Worm (Caenorhabditis elegans) whole organism, L4 larva: ENCODE results near the gene srlf-36.

Experiments used
- F10B5.3 ChIP-seq: sonication (generic microtip); optimal IDR thresholded peaks from 2 replicates; lab custom pipeline; 2016; ENCODE audit warnings: mild to moderate bottlenecking, missing genetic modification characterization, missing compliant biosample characterization
- F37D6.2 ChIP-seq: sonication (generic microtip); optimal IDR thresholded peaks from 2 replicates; lab custom pipeline; 2016; ENCODE audit warnings: mild to moderate bottlenecking, missing genetic modification characterization, missing compliant biosample characterization
- T20F7.1 ChIP-seq: fragments of 200-800 bp; sonication (Bioruptor generic); optimal IDR thresholded peaks from 2 replicates; lab custom pipeline; 2018; ENCODE audit warnings: mild to moderate bottlenecking, missing genetic modification characterization, missing compliant biosample characterization
- Y105C5A.15 ChIP-seq: fragments of 200-800 bp; sonication (Bioruptor generic); IDR thresholded peaks from 2 replicates; pipeline ENCODE4 v1.3.6; 2022; ENCODE audit warnings: missing genetic modification characterization, missing compliant biosample characterization
- ZK337.2 ChIP-seq: fragments of 200-800 bp; sonication (Bioruptor generic); IDR thresholded peaks from 2 replicates; pipeline ENCODE4 v1.3.6; 2022; ENCODE audit warnings: missing genetic modification reagents, missing genetic modification characterization, missing compliant biosample characterization
- aha-1 ChIP-seq: fragments of 150-350 bp; peaks from one replicate; lab custom pipeline; 2014; ENCODE audit warnings: missing biosample characterization, missing genetic modification characterization
- arid-1 ChIP-seq: fragments of 200-800 bp; sonication (Bioruptor generic); conservative IDR thresholded peaks from 2 replicates; pipeline ENCODE4 v1.3.6; 2022; ENCODE audit warnings: missing genetic modification reagents, missing genetic modification characterization, missing compliant biosample characterization
- attf-4 ChIP-seq: sonication (generic microtip); optimal IDR thresholded peaks from 3 replicates; lab custom pipeline; 2017; ENCODE audit warnings: missing biosample characterization, missing genetic modification characterization
- ceh-20 ChIP-seq: fragments of 200-800 bp; sonication (Bioruptor generic); IDR thresholded peaks from 2 replicates; pipeline ENCODE4 v1.3.6; 2022; ENCODE audit warnings: missing genetic modification reagents, missing genetic modification characterization, missing compliant biosample characterization
- ceh-32 ChIP-seq: sonication (generic microtip); optimal IDR thresholded peaks from 2 replicates; lab custom pipeline; 2016; ENCODE audit warnings: mild to moderate bottlenecking, missing genetic modification characterization, missing compliant biosample characterization; ENCODE audit not compliant: poor library complexity
- cey-2 ChIP-seq: sonication (generic microtip); optimal IDR thresholded peaks from 3 replicates; lab custom pipeline; 2017; ENCODE audit warnings: missing genetic modification characterization, mild to moderate bottlenecking, missing compliant biosample characterization, antibody characterized with exemption, borderline replicate concordance; ENCODE audit not compliant: insufficient read depth
- daf-19 ChIP-seq: fragments of 200-800 bp; sonication (Bioruptor generic); conservative IDR thresholded peaks from 2 replicates; pipeline ENCODE4 v1.3.6; 2022; ENCODE audit warnings: missing genetic modification characterization, missing compliant biosample characterization
- dmd-9 ChIP-seq: fragments of 200-800 bp; sonication (Bioruptor generic); IDR thresholded peaks from 2 replicates; pipeline ENCODE4 v1.3.6; 2022; ENCODE audit warnings: missing genetic modification reagents, missing genetic modification characterization, missing compliant biosample characterization
- dpl-1 ChIP-seq: fragments of 150-350 bp; optimal IDR thresholded peaks from 2 replicates; lab custom pipeline; 2014; ENCODE audit warnings: missing biosample characterization, missing genetic modification reagents, missing genetic modification characterization
- duxl-1 ChIP-seq: sonication (generic microtip); optimal IDR thresholded peaks from 2 replicates; lab custom pipeline; 2016; ENCODE audit warnings: mild to moderate bottlenecking, missing genetic modification characterization, moderate library complexity, missing compliant biosample characterization; ENCODE audit not compliant: poor library complexity
- fkh-10 ChIP-seq: fragments of 150-350 bp; optimal IDR thresholded peaks from 2 replicates; lab custom pipeline; 2014; ENCODE audit warnings: missing biosample characterization, missing genetic modification reagents, missing genetic modification characterization
- fos-1 ChIP-seq: fragments of 150-350 bp; optimal IDR thresholded peaks from 2 replicates; lab custom pipeline; 2014; ENCODE audit warnings: missing biosample characterization, missing genetic modification characterization
- hif-1 ChIP-seq, 2 experiments: sonication (generic microtip); optimal IDR thresholded peaks; 2 replicates each; lab custom pipeline; 2016 to 2017; ENCODE audit warnings: missing compliant biosample characterization in 2 of 2, missing genetic modification characterization in 2 of 2, missing genetic modification reagents in 2 of 2, missing genotype in 2 of 2, mild to moderate bottlenecking in 1 of 2
- hlh-11 ChIP-seq: fragments of 200-800 bp; sonication (Bioruptor generic); optimal IDR thresholded peaks from 2 replicates; lab custom pipeline; 2018; ENCODE audit warnings: mild to moderate bottlenecking, missing genetic modification characterization, missing compliant biosample characterization
- hlh-30 ChIP-seq: sonication (generic microtip); optimal IDR thresholded peaks from 2 replicates; lab custom pipeline; 2017; ENCODE audit warnings: antibody characterized with exemption, mild to moderate bottlenecking, missing genetic modification characterization, missing compliant biosample characterization; ENCODE audit not compliant: insufficient read depth
- hmg-1.1 ChIP-seq: fragments of 200-800 bp; sonication (Bioruptor generic); IDR thresholded peaks from 2 replicates; pipeline ENCODE4 v1.3.6; 2022; ENCODE audit warnings: missing genetic modification reagents, missing genetic modification characterization, missing compliant biosample characterization
- lim-7 ChIP-seq: fragments of 200-800 bp; sonication (Bioruptor generic); IDR thresholded peaks from 2 replicates; pipeline ENCODE4 v1.3.6; 2022; ENCODE audit warnings: missing genetic modification characterization, missing compliant biosample characterization
- lin-15B ChIP-seq: fragments of 150-350 bp; sonication (generic microtip); optimal IDR thresholded peaks from 3 replicates; lab custom pipeline; 2014; ENCODE audit warnings: missing biosample characterization, missing genetic modification characterization
- lin-29 ChIP-seq: fragments of 200-800 bp; sonication (Bioruptor generic); IDR thresholded peaks from 2 replicates; pipeline ENCODE4 v1.3.6; 2022; ENCODE audit warnings: missing genetic modification reagents, missing genetic modification characterization, missing compliant biosample characterization
- lir-3 ChIP-seq: sonication (generic microtip); optimal IDR thresholded peaks from 2 replicates; lab custom pipeline; 2016; ENCODE audit warnings: mild to moderate bottlenecking, missing genetic modification characterization, missing compliant biosample characterization
- lsy-2 ChIP-seq, 2 experiments: fragments of 150-350 bp in 1 of 2; sonication (generic microtip) in 1 of 2; optimal IDR thresholded peaks; 2 replicates each; lab custom pipeline; 2014 to 2017; ENCODE audit warnings: missing biosample characterization in 2 of 2, missing genetic modification characterization in 2 of 2
- madf-9 ChIP-seq: fragments of 200-800 bp; sonication (Bioruptor generic); conservative IDR thresholded peaks from 2 replicates; pipeline ENCODE4 v1.3.6; 2022; ENCODE audit warnings: missing genetic modification reagents, missing genetic modification characterization, missing compliant biosample characterization
- mdt-29 ChIP-seq: fragments of 200-800 bp; sonication (Bioruptor generic); IDR thresholded peaks from 2 replicates; pipeline ENCODE4 v1.3.6; 2022; ENCODE audit warnings: missing genetic modification reagents, missing genetic modification characterization, missing compliant biosample characterization
- mep-1 ChIP-seq: fragments of 150-350 bp; sonication (generic microtip); optimal IDR thresholded peaks from 3 replicates; lab custom pipeline; 2014; ENCODE audit warnings: missing biosample characterization, missing genetic modification characterization
- mes-2 ChIP-seq: sonication (generic microtip); optimal IDR thresholded peaks from 2 replicates; lab custom pipeline; 2016; ENCODE audit warnings: missing genotype, mild to moderate bottlenecking, missing genetic modification characterization, missing compliant biosample characterization; ENCODE audit not compliant: poor library complexity, severe bottlenecking
- nhr-10 ChIP-seq: fragments of 150-350 bp; optimal IDR thresholded peaks from 2 replicates; lab custom pipeline; 2014; ENCODE audit warnings: missing biosample characterization, missing genetic modification characterization
- nhr-102 ChIP-seq: sonication (generic microtip); optimal IDR thresholded peaks from 2 replicates; lab custom pipeline; 2016; ENCODE audit warnings: mild to moderate bottlenecking, missing genetic modification characterization, moderate library complexity, missing compliant biosample characterization
- nhr-11 ChIP-seq: fragments of 150-350 bp; optimal IDR thresholded peaks from 2 replicates; lab custom pipeline; 2014; ENCODE audit warnings: missing biosample characterization, missing genetic modification characterization
- nhr-111 ChIP-seq: fragments of 200-800 bp; sonication (Bioruptor generic); optimal IDR thresholded peaks from 2 replicates; lab custom pipeline; 2018; ENCODE audit warnings: mild to moderate bottlenecking, missing genetic modification characterization, missing compliant biosample characterization
- nhr-42 ChIP-seq: fragments of 200-800 bp; sonication (Bioruptor generic); IDR thresholded peaks from 2 replicates; pipeline ENCODE4 v1.3.6; 2022; ENCODE audit warnings: missing genetic modification characterization, missing compliant biosample characterization
- nhr-6 ChIP-seq: fragments of 150-350 bp; optimal IDR thresholded peaks from 2 replicates; lab custom pipeline; 2014; ENCODE audit warnings: missing biosample characterization, missing genetic modification characterization
- nhr-76 ChIP-seq: fragments of 150-350 bp; optimal IDR thresholded peaks from 2 replicates; lab custom pipeline; 2014; ENCODE audit warnings: missing biosample characterization, missing genetic modification characterization
- php-3 ChIP-seq: fragments of 200-800 bp; sonication (Bioruptor generic); IDR thresholded peaks from 2 replicates; pipeline ENCODE4 v1.3.6; 2022; ENCODE audit warnings: missing genetic modification reagents, missing genetic modification characterization, missing compliant biosample characterization
- pqm-1 ChIP-seq: sonication (generic microtip); optimal IDR thresholded peaks from 2 replicates; lab custom pipeline; 2017; ENCODE audit warnings: missing biosample characterization, missing genetic modification characterization
- rbr-2 ChIP-seq: sonication (generic microtip); optimal IDR thresholded peaks from 2 replicates; lab custom pipeline; 2016; ENCODE audit warnings: missing genotype, missing genetic modification characterization, missing compliant biosample characterization
- set-16 ChIP-seq: fragments of 200-800 bp; sonication (Bioruptor generic); IDR thresholded peaks from 2 replicates; pipeline ENCODE4 v1.3.6; 2022; ENCODE audit warnings: missing genetic modification reagents, missing genetic modification characterization, missing compliant biosample characterization
- snpc-4 ChIP-seq: fragments of 150-350 bp; optimal IDR thresholded peaks from 2 replicates; lab custom pipeline; 2014; ENCODE audit warnings: missing biosample characterization, missing genetic modification characterization
- tag-97 ChIP-seq: fragments of 200-800 bp; sonication (Bioruptor generic); IDR thresholded peaks from 2 replicates; pipeline ENCODE4 v1.3.6; 2022; ENCODE audit warnings: missing genetic modification characterization, missing compliant biosample characterization
- unc-130 ChIP-seq: sonication (generic microtip); optimal IDR thresholded peaks from 2 replicates; lab custom pipeline; 2016; ENCODE audit warnings: missing genetic modification reagents, missing genetic modification characterization, missing compliant biosample characterization
- unc-39 ChIP-seq: sonication (generic microtip); optimal IDR thresholded peaks from 2 replicates; lab custom pipeline; 2017; ENCODE audit warnings: missing biosample characterization, missing genetic modification characterization
- zfp-2 ChIP-seq: sonication (generic microtip); optimal IDR thresholded peaks from 2 replicates; lab custom pipeline; 2016; ENCODE audit warnings: mild to moderate bottlenecking, missing genetic modification characterization, missing compliant biosample characterization

srlf-36 gene

ce11 chrV:642750-643149, 33.2 kb upstream of the srlf-36 start, which contains the start of gene nhr-190:
TSS of gene nhr-190 (minus strand) at chrV:642924.
- 0 out of 2 replicates have a peak, but pooled peaks have one; percentile 3 for TF ChIP-seq lim-7 (GFP tag; lab: Robert Waterston, UW)
- TF ChIP-seq madf-9 (GFP tag; lab: Robert Waterston, UW), result no peak
- no peak for TF ChIP-seq unc-39
- no peak for TF ChIP-seq aha-1 (tag; lab: Kevin White, UChicago)
- no peak for TF ChIP-seq ceh-20
- 0 out of 2 replicates have a peak, but pooled peaks have one; percentile 39 for TF ChIP-seq hmg-1.1
- TF ChIP-seq php-3, result no peak
- no peak for TF ChIP-seq lin-15B (tag; lab: Kevin White, UChicago)
- peak; percentile 58 for TF ChIP-seq hlh-30 (tag; lab: Kevin White, UChicago)

ce11 chrV:638328-638727, 28.8 kb upstream of the srlf-36 start, which contains the start of gene srj-37:
TSS of gene srj-37 (plus strand) at chrV:638628.
- TF ChIP-seq nhr-102 (tag; lab: Kevin White, UChicago), result no peak
- TF ChIP-seq ceh-32, result no peak
- no peak for TF ChIP-seq pqm-1 (tag; lab: Kevin White, UChicago)
- TF ChIP-seq nhr-10 (tag; lab: Kevin White, UChicago), result no peak
- no peak for TF ChIP-seq ceh-20
- TF ChIP-seq lin-29 (GFP tag; lab: Robert Waterston, UW), result no peak
- no peak for TF ChIP-seq tag-97 (GFP tag; lab: Robert Waterston, UW)
- TF ChIP-seq nhr-11 (tag; lab: Kevin White, UChicago), result no peak
- TF ChIP-seq cey-2 (tag; lab: Kevin White, UChicago), result no peak
- TF ChIP-seq lir-3 (tag; lab: Kevin White, UChicago), result no peak
- no peak for TF ChIP-seq dpl-1 (GFP tag; lab: Kevin White, UChicago)
- TF ChIP-seq lim-7 (GFP tag; lab: Robert Waterston, UW), result no peak
- TF ChIP-seq fos-1 (tag; lab: Kevin White, UChicago), result no peak
- no peak for TF ChIP-seq T20F7.1 (GFP tag; lab: Kevin White, UChicago)
- no peak for TF ChIP-seq hlh-11 (tag; lab: Kevin White, UChicago)
- TF ChIP-seq duxl-1 (tag; lab: Kevin White, UChicago), result no peak

ce11 chrV:636281-636680, 26.7 kb upstream of the srlf-36 start, which contains the start of gene pals-31:
TSS of gene pals-31 (plus strand) at chrV:636581.
- TF ChIP-seq fkh-10 (GFP tag; lab: Kevin White, UChicago) (no peak), nhr-42 (GFP tag; lab: Robert Waterston, UW) (no peak), arid-1 (GFP tag; lab: Robert Waterston, UW) (no peak), nhr-11 (tag; lab: Kevin White, UChicago) (no peak), mep-1 (tag; lab: Kevin White, UChicago) (no peak), mdt-29 (GFP tag; lab: Robert Waterston, UW) (no peak), nhr-10 (tag; lab: Kevin White, UChicago) (no peak), hlh-11 (tag; lab: Kevin White, UChicago) (no peak), dmd-9 (GFP tag; lab: Robert Waterston, UW) (no peak), snpc-4 (no peak), daf-19 (GFP tag; lab: Robert Waterston, UW) (no peak), set-16 (GFP tag; lab: Robert Waterston, UW) (no peak), lin-29 (GFP tag; lab: Robert Waterston, UW) (no peak), nhr-6 (tag; lab: Kevin White, UChicago) (no peak)

- TF ChIP-seq unc-130 (GFP tag; lab: Kevin White, UChicago) (no peak), nhr-11 (tag; lab: Kevin White, UChicago) (no peak), nhr-111 (GFP tag; lab: Kevin White, UChicago) (no peak), F10B5.3 (tag; lab: Kevin White, UChicago) (no peak), lsy-2 (tag; optimal IDR thresholded peaks at IDR 0.05; lab: Kevin White, UChicago) (peak in 1 of 2 experiments; percentile 2), zfp-2 (tag; lab: Kevin White, UChicago) (no peak), rbr-2 (tag; lab: Kevin White, UChicago) (no peak), F37D6.2 (no peak), arid-1 (GFP tag; lab: Robert Waterston, UW) (no peak), mes-2 (peak; percentile 33), php-3 (no peak), ZK337.2 (GFP tag; lab: Robert Waterston, UW) (no peak), nhr-76 (tag; lab: Kevin White, UChicago) (no peak), hlh-11 (tag; lab: Kevin White, UChicago) (peak; percentile 84), attf-4 (tag; lab: Kevin White, UChicago) (no peak), hif-1 (tag; optimal IDR thresholded peaks at IDR 0.05; lab: Kevin White, UChicago) (peak in 1 of 2 experiments; percentile 4), Y105C5A.15 (no peak)
These were observed 26.1 kb upstream of the srlf-36 start for ce11 chrV:635630-636029.
